Worm (Caenorhabditis elegans) whole organism, L1 larva: ENCODE measurements around the gene dct-13.

ENCODE experiments used
- ama-1 ChIP-seq: fragments of 150-350 bp; optimal IDR thresholded peaks from 2 replicates; lab custom pipeline; 2014
- dsc-1 ChIP-seq: sonication (generic microtip); optimal IDR thresholded peaks from 2 replicates; lab custom pipeline; 2016; ENCODE audit warnings: mild to moderate bottlenecking, missing genetic modification characterization, missing compliant biosample characterization
- elt-2 ChIP-seq: sonication (generic microtip); optimal IDR thresholded peaks from 2 replicates; lab custom pipeline; 2016; ENCODE audit warnings: missing genetic modification characterization, mild to moderate bottlenecking, inconsistent platforms, missing compliant biosample characterization, missing genetic modification reagents
- grh-1 ChIP-seq: fragments of 200-800 bp; sonication (Bioruptor generic); IDR thresholded peaks from 2 replicates; pipeline ENCODE4 v1.3.6; 2022; ENCODE audit warnings: missing genetic modification reagents, missing genetic modification characterization, missing compliant biosample characterization
- hlh-17 ChIP-seq: fragments of 200-800 bp; sonication (Bioruptor generic); optimal IDR thresholded peaks from 2 replicates; lab custom pipeline; 2018; ENCODE audit warnings: missing genetic modification characterization, mild to moderate bottlenecking, missing compliant biosample characterization, moderate library complexity, borderline replicate concordance
- mdl-1 ChIP-seq, 2 experiments: fragments of 150-350 bp; optimal IDR thresholded peaks; 2 replicates each; lab custom pipeline; 2014 to 2017; ENCODE audit warnings: missing biosample characterization in 2 of 2, missing genetic modification characterization in 2 of 2, inconsistent platforms in 1 of 2
- nhr-12 ChIP-seq: sonication (generic microtip); optimal IDR thresholded peaks from 2 replicates; lab custom pipeline; 2017; ENCODE audit warnings: missing biosample characterization, missing genetic modification characterization
- pqm-1 ChIP-seq: sonication (generic microtip); optimal IDR thresholded peaks from 3 replicates; lab custom pipeline; 2017; ENCODE audit warnings: missing biosample characterization, missing genetic modification characterization
- skn-1 ChIP-seq: fragments of 150-350 bp; optimal IDR thresholded peaks from 2 replicates; lab custom pipeline; 2014; ENCODE audit warnings: missing biosample characterization, missing genetic modification characterization
- sup-37 ChIP-seq: fragments of 200-800 bp; sonication (Bioruptor generic); optimal IDR thresholded peaks from 2 replicates; lab custom pipeline; 2018; ENCODE audit warnings: mild to moderate bottlenecking, missing genetic modification characterization, missing compliant biosample characterization
- tbx-2 ChIP-seq: sonication (generic microtip); optimal IDR thresholded peaks from 2 replicates; lab custom pipeline; 2016; ENCODE audit warnings: missing genetic modification characterization, missing compliant biosample characterization
- unc-62 ChIP-seq: fragments of 150-350 bp; optimal IDR thresholded peaks from 2 replicates; lab custom pipeline; 2014; ENCODE audit warnings: missing biosample characterization, missing genetic modification reagents, missing genetic modification characterization
- vab-15 ChIP-seq: sonication (generic microtip); optimal IDR thresholded peaks from 2 replicates; lab custom pipeline; 2017; ENCODE audit warnings: missing genotype, mild to moderate bottlenecking, missing genetic modification characterization, missing compliant biosample characterization
- ztf-4 ChIP-seq: fragments of 150-350 bp; optimal IDR thresholded peaks from 2 replicates; lab custom pipeline; 2014; ENCODE audit warnings: missing biosample characterization, missing genetic modification characterization

- TF ChIP-seq mdl-1 (tag; optimal IDR thresholded peaks at IDR 0.05; lab: Kevin White, UChicago) (no peak), nhr-12 (tag; lab: Kevin White, UChicago) (no peak), vab-15 (tag; lab: Kevin White, UChicago) (no peak), elt-2 (tag; lab: Kevin White, UChicago) (no peak), ztf-4 (tag; lab: Kevin White, UChicago) (no peak), dsc-1 (tag; lab: Kevin White, UChicago) (no peak), sup-37 (no peak), tbx-2 (no peak), grh-1 (GFP tag; lab: Robert Waterston, UW) (no peak), hlh-17 (GFP tag; lab: Kevin White, UChicago) (no peak), ama-1 (no peak), skn-1 (tag; lab: Kevin White, UChicago) (no peak), unc-62 (GFP tag; lab: Kevin White, UChicago) (no peak), pqm-1 (no peak)
Observed at ce11 chrIV:16988397-16988796, 36.5 kb downstream of the dct-13 start, which contains the start of gene nccd-1.
